Fruit fly (Drosophila melanogaster) whole organism, embryonic: ENCODE data around the gene CG17105.

ENCODE experiments used
- Abd-B ChIP-seq: fragments of 200-800 bp; sonication (Bioruptor generic); optimal IDR thresholded peaks from 2 replicates; lab custom pipeline; 2018; ENCODE audit warnings: missing biosample characterization, mild to moderate bottlenecking, missing genetic modification characterization, moderate library complexity
- Atf3 ChIP-seq: fragments of 200-800 bp; sonication (Bioruptor generic); optimal IDR thresholded peaks from 3 replicates; lab custom pipeline; 2016; ENCODE audit warnings: missing biosample characterization, missing genetic modification characterization
- B-H1 ChIP-seq: fragments of 200-800 bp; sonication (Bioruptor generic); IDR thresholded peaks from 3 replicates; pipeline ENCODE4 v1.3.6; 2022; ENCODE audit warnings: missing biosample characterization, missing genetic modification characterization
- CG10267 ChIP-seq: fragments of 200-800 bp; sonication (Bioruptor generic); optimal IDR thresholded peaks from 2 replicates; lab custom pipeline; 2018; ENCODE audit warnings: missing biosample characterization, mild to moderate bottlenecking, missing genetic modification characterization, moderate library complexity
- CG12104 ChIP-seq: fragments of 200-800 bp; sonication (Bioruptor generic); optimal IDR thresholded peaks from 3 replicates; lab custom pipeline; 2016; ENCODE audit warnings: missing biosample characterization, missing genetic modification characterization
- CG12659 ChIP-seq: fragments of 200-800 bp; sonication (Bioruptor generic); optimal IDR thresholded peaks from 3 replicates; lab custom pipeline; 2017; ENCODE audit warnings: mild to moderate bottlenecking, missing biosample characterization, missing genetic modification reagents, missing genetic modification characterization
- CG13624 ChIP-seq: fragments of 200-800 bp; sonication (Bioruptor generic); optimal IDR thresholded peaks from 2 replicates; lab custom pipeline; 2016; ENCODE audit warnings: missing biosample characterization, missing genetic modification characterization
- CG13894 ChIP-seq: fragments of 200-800 bp; sonication (Bioruptor generic); optimal IDR thresholded peaks from 3 replicates; lab custom pipeline; 2018; ENCODE audit warnings: missing biosample characterization, mild to moderate bottlenecking, missing genetic modification characterization, moderate library complexity
- CG15011 ChIP-seq: fragments of 200-800 bp; sonication (Bioruptor generic); optimal IDR thresholded peaks from 3 replicates; lab custom pipeline; 2018; ENCODE audit warnings: missing biosample characterization, mild to moderate bottlenecking, missing genetic modification characterization
- CG18011 ChIP-seq: fragments of 200-800 bp; sonication (Bioruptor generic); optimal IDR thresholded peaks from 2 replicates; lab custom pipeline; 2017; ENCODE audit warnings: missing biosample characterization, missing genetic modification characterization, mild to moderate bottlenecking, moderate library complexity, missing genotype
- CG18764 ChIP-seq: fragments of 200-800 bp; sonication (Bioruptor generic); optimal IDR thresholded peaks from 3 replicates; lab custom pipeline; 2016; ENCODE audit warnings: missing biosample characterization, missing genetic modification characterization
- CG2202 ChIP-seq: fragments of 200-800 bp; sonication (Bioruptor generic); optimal IDR thresholded peaks from 2 replicates; lab custom pipeline; 2018; ENCODE audit warnings: missing biosample characterization, mild to moderate bottlenecking, missing genetic modification characterization
- CG31365 ChIP-seq: fragments of 200-800 bp; sonication (Bioruptor generic); optimal IDR thresholded peaks from 2 replicates; lab custom pipeline; 2018; ENCODE audit warnings: missing biosample characterization, mild to moderate bottlenecking, missing genetic modification characterization
- CG3163 ChIP-seq: fragments of 200-800 bp; sonication (Bioruptor generic); optimal IDR thresholded peaks from 3 replicates; lab custom pipeline; 2016; ENCODE audit warnings: missing biosample characterization, missing genetic modification characterization
- CG32532 ChIP-seq: fragments of 200-800 bp; sonication (Bioruptor generic); IDR thresholded peaks from 2 replicates; pipeline ENCODE4 v1.3.6; 2022; ENCODE audit warnings: missing biosample characterization, missing genetic modification characterization
- CG32767 ChIP-seq: fragments of 200-800 bp; sonication (Bioruptor generic); IDR thresholded peaks from 2 replicates; pipeline ENCODE4 v1.3.6; 2022; ENCODE audit warnings: missing biosample characterization, missing genetic modification characterization
- CG32772 ChIP-seq: fragments of 200-800 bp; sonication (Bioruptor generic); IDR thresholded peaks from 2 replicates; pipeline ENCODE4 v1.3.6; 2022; ENCODE audit warnings: missing biosample characterization, missing genetic modification characterization
- CG34376 ChIP-seq: fragments of 200-800 bp; sonication (Bioruptor generic); optimal IDR thresholded peaks from 2 replicates; lab custom pipeline; 2018; ENCODE audit warnings: missing biosample characterization, mild to moderate bottlenecking, missing genetic modification characterization
- CG4424 ChIP-seq: fragments of 200-800 bp; sonication (Bioruptor generic); optimal IDR thresholded peaks from 3 replicates; lab custom pipeline; 2016; ENCODE audit warnings: missing biosample characterization, missing genetic modification characterization
- CG5180 ChIP-seq: fragments of 200-800 bp; sonication (Bioruptor generic); optimal IDR thresholded peaks from 3 replicates; lab custom pipeline; 2017; ENCODE audit warnings: missing biosample characterization, missing genetic modification characterization, mild to moderate bottlenecking, moderate library complexity, missing genetic modification reagents
- CG5245 ChIP-seq: fragments of 200-800 bp; sonication (Bioruptor generic); optimal IDR thresholded peaks from 3 replicates; lab custom pipeline; 2016; ENCODE audit warnings: missing biosample characterization, missing genetic modification characterization
- CG6175 ChIP-seq: fragments of 200-800 bp; sonication (Bioruptor generic); IDR thresholded peaks from 3 replicates; pipeline ENCODE4 v1.3.6; 2022; ENCODE audit warnings: missing biosample characterization, missing genetic modification characterization
- CG6854 ChIP-seq: fragments of 200-800 bp; sonication (Bioruptor generic); optimal IDR thresholded peaks from 3 replicates; lab custom pipeline; 2017; ENCODE audit warnings: missing biosample characterization, mild to moderate bottlenecking, missing genetic modification characterization
- CG7271 ChIP-seq: fragments of 200-800 bp; sonication (Bioruptor generic); optimal IDR thresholded peaks from 2 replicates; lab custom pipeline; 2018; ENCODE audit warnings: missing biosample characterization, mild to moderate bottlenecking, missing genetic modification characterization, moderate library complexity
- CG9215 ChIP-seq: fragments of 200-800 bp; sonication (Bioruptor generic); IDR thresholded peaks from 2 replicates; pipeline ENCODE4 v1.3.6; 2022; ENCODE audit warnings: missing biosample characterization, missing genetic modification characterization
- CG9797 ChIP-seq: fragments of 200-800 bp; sonication (Bioruptor generic); optimal IDR thresholded peaks from 3 replicates; lab custom pipeline; 2018; ENCODE audit warnings: missing biosample characterization, mild to moderate bottlenecking, missing genetic modification characterization
- Hr39 ChIP-seq: fragments of >200 bp; optimal IDR thresholded peaks from 2 replicates; lab custom pipeline; 2017
- Meics ChIP-seq: fragments of 200-800 bp; sonication (Bioruptor generic); optimal IDR thresholded peaks from 2 replicates; lab custom pipeline; 2017; ENCODE audit warnings: missing biosample characterization, mild to moderate bottlenecking, missing genetic modification characterization
- Mes4 ChIP-seq: fragments of 200-800 bp; sonication (Bioruptor generic); optimal IDR thresholded peaks from 2 replicates; lab custom pipeline; 2016; ENCODE audit warnings: missing biosample characterization, missing genetic modification characterization
- Ptx1 ChIP-seq: fragments of 200-800 bp; sonication (Bioruptor generic); IDR thresholded peaks from 2 replicates; pipeline ENCODE4 v1.3.6; 2022; ENCODE audit warnings: missing biosample characterization, missing genetic modification characterization
- Ravus ChIP-seq: fragments of 200-800 bp; sonication (Bioruptor generic); IDR thresholded peaks from 2 replicates; pipeline ENCODE4 v1.3.6; 2022; ENCODE audit warnings: missing biosample characterization, missing genetic modification characterization
- Rx ChIP-seq: fragments of 200-800 bp; sonication (Bioruptor generic); IDR thresholded peaks from 2 replicates; pipeline ENCODE4 v1.3.6; 2022; ENCODE audit warnings: missing biosample characterization, missing genetic modification characterization
- Ssrp ChIP-seq: fragments of 200-800 bp; sonication (Bioruptor generic); optimal IDR thresholded peaks from 2 replicates; lab custom pipeline; 2018; ENCODE audit warnings: missing biosample characterization, mild to moderate bottlenecking, missing genetic modification characterization, moderate library complexity
- TFAM ChIP-seq: fragments of 200-800 bp; sonication (Bioruptor generic); optimal IDR thresholded peaks from 2 replicates; lab custom pipeline; 2017; ENCODE audit warnings: missing biosample characterization, missing genetic modification characterization, inconsistent platforms
- Trl ChIP-seq, 3 experiments: fragments of >200 bp in 2 of 3; fragments of 200-800 bp in 1 of 3; sonication (Bioruptor generic) in 1 of 3; optimal IDR thresholded peaks; 2 replicates in 1 of 3; 3 replicates in 2 of 3; lab custom pipeline; 2016 to 2017; ENCODE audit warnings: missing biosample characterization in 1 of 3, missing genetic modification characterization in 1 of 3
- YL-1 ChIP-seq: fragments of 200-800 bp; sonication (Bioruptor generic); optimal IDR thresholded peaks from 3 replicates; lab custom pipeline; 2017; ENCODE audit warnings: missing biosample characterization, mild to moderate bottlenecking, missing genetic modification characterization
- al ChIP-seq: fragments of 200-800 bp; sonication (Bioruptor generic); IDR thresholded peaks from 2 replicates; pipeline ENCODE4 v1.3.6; 2022; ENCODE audit warnings: missing biosample characterization, missing genetic modification characterization
- ase ChIP-seq: fragments of 200-800 bp; sonication (Bioruptor generic); IDR thresholded peaks from 3 replicates; pipeline ENCODE4 v1.3.6; 2022; ENCODE audit warnings: missing biosample characterization, missing genetic modification characterization
- chif ChIP-seq, 2 experiments: fragments of 200-800 bp; sonication (Bioruptor generic); optimal IDR thresholded peaks; 3 replicates each; lab custom pipeline; 2016; ENCODE audit warnings: missing biosample characterization in 2 of 2, missing genetic modification characterization in 2 of 2
- ci ChIP-seq: fragments of 200-800 bp; sonication (Bioruptor generic); IDR thresholded peaks from 3 replicates; pipeline ENCODE4 v1.3.6; 2022; ENCODE audit warnings: missing biosample characterization, missing genetic modification characterization
- en ChIP-seq: fragments of 200-800 bp; sonication (Bioruptor generic); optimal IDR thresholded peaks from 2 replicates; lab custom pipeline; 2016; ENCODE audit warnings: missing biosample characterization, missing genetic modification characterization
- fu2 ChIP-seq: fragments of 200-800 bp; sonication (Bioruptor generic); optimal IDR thresholded peaks from 2 replicates; lab custom pipeline; 2016; ENCODE audit warnings: missing biosample characterization, missing genetic modification characterization
- hth ChIP-seq: fragments of >200 bp; optimal IDR thresholded peaks from 2 replicates; lab custom pipeline; 2017; ENCODE audit warnings: inconsistent platforms
- lmd ChIP-seq: fragments of 200-800 bp; sonication (Bioruptor generic); IDR thresholded peaks from 2 replicates; pipeline ENCODE4 v1.3.6; 2022; ENCODE audit warnings: missing biosample characterization, missing genetic modification characterization
- oc ChIP-seq: fragments of 200-800 bp; sonication (Bioruptor generic); optimal IDR thresholded peaks from 2 replicates; lab custom pipeline; 2018; ENCODE audit warnings: missing biosample characterization, mild to moderate bottlenecking, missing genetic modification characterization, moderate library complexity
- phol ChIP-seq: fragments of 200-800 bp; sonication (Bioruptor generic); optimal IDR thresholded peaks from 3 replicates; lab custom pipeline; 2018; ENCODE audit warnings: missing biosample characterization, mild to moderate bottlenecking, missing genetic modification characterization, moderate library complexity
- tap ChIP-seq: fragments of 200-800 bp; optimal IDR thresholded peaks from 3 replicates; lab custom pipeline; 2019; ENCODE audit warnings: missing biosample characterization, mild to moderate bottlenecking, missing genetic modification characterization, moderate library complexity
- tio ChIP-seq: fragments of 200-800 bp; sonication (Bioruptor generic); optimal IDR thresholded peaks from 2 replicates; lab custom pipeline; 2017; ENCODE audit warnings: missing biosample characterization, missing genetic modification characterization, inconsistent platforms
- trh ChIP-seq: fragments of 200-800 bp; sonication (Bioruptor generic); optimal IDR thresholded peaks from 2 replicates; lab custom pipeline; 2016; ENCODE audit warnings: missing biosample characterization, missing genetic modification characterization
- vvl ChIP-seq: fragments of 200-800 bp; sonication (Bioruptor generic); IDR thresholded peaks from 2 replicates; pipeline ENCODE4 v1.3.6; 2022; ENCODE audit warnings: missing biosample characterization, missing genetic modification characterization
- wor ChIP-seq: fragments of 200-800 bp; sonication (Bioruptor generic); IDR thresholded peaks from 2 replicates; pipeline ENCODE4 v1.3.6; 2022; ENCODE audit warnings: missing biosample characterization, missing genetic modification characterization
- z ChIP-seq: fragments of 200-800 bp; sonication (Bioruptor generic); IDR thresholded peaks from 3 replicates; pipeline ENCODE4 v1.3.6; 2022; ENCODE audit warnings: missing biosample characterization, missing genetic modification characterization

Gene CG17105

dm6 chr2L:10703281-10703680 lies 22.5 kb downstream of the CG17105 start, which contains the start of gene CG6415 (continued):
- TF ChIP-seq fu2 (GFP tag; lab: Kevin White, UChicago) (peak; percentile 61), Hr39 (lab: Kevin White, UChicago) (no peak), CG13624 (GFP tag; lab: Kevin White, UChicago) (peak; percentile 70), ci (peak; percentile 86), CG2202 (tag; lab: Kevin White, UChicago) (peak; percentile 36), CG32772 (GFP tag; lab: Robert Waterston, UW) (peak; percentile 72), en (GFP tag; lab: Kevin White, UChicago) (peak; percentile 37), oc (tag; lab: Kevin White, UChicago) (peak; percentile 51), CG4424 (GFP tag; lab: Kevin White, UChicago) (peak; percentile 78), wor (GFP tag; lab: Robert Waterston, UW) (0 out of 2 replicates have a peak, but pooled peaks have one; percentile 30), phol (peak; percentile 79), CG18011 (GFP tag; lab: Kevin White, UChicago) (peak; percentile 11), tap (tag; lab: Kevin White, UChicago) (peak; percentile 73), CG12104 (GFP tag; lab: Kevin White, UChicago) (peak; percentile 54), B-H1 (peak; percentile 53), CG31365 (tag; lab: Kevin White, UChicago) (no peak), chif (GFP tag; optimal IDR thresholded peaks at IDR 0.05; lab: Kevin White, UChicago) (peak; percentile 36 to 75), Rx (GFP tag; lab: Robert Waterston, UW) (peak; percentile 47; the same call in 1 of the 2 replicates), Mes4 (GFP tag; lab: Kevin White, UChicago) (peak; percentile 54), CG32767 (GFP tag; lab: Robert Waterston, UW) (peak; percentile 21; the same call in 1 of the 2 replicates), Ravus (GFP tag; lab: Robert Waterston, UW) (peak; percentile 4; the same call in 1 of the 2 replicates), ase (GFP tag; lab: Robert Waterston, UW) (peak; percentile 73; the same call in 2 of the 3 replicates), z (GFP tag; lab: Robert Waterston, UW) (no peak), CG9797 (GFP tag; lab: Kevin White, UChicago) (no peak), YL-1 (no peak), CG34376 (GFP tag; lab: Kevin White, UChicago) (peak; percentile 87), CG15011 (peak; percentile 46), CG18764 (peak; percentile 65), trh (GFP tag; lab: Kevin White, UChicago) (no peak), CG10267 (tag; lab: Kevin White, UChicago) (peak; percentile 65), CG6854 (GFP tag; lab: Kevin White, UChicago) (peak; percentile 47), Atf3 (GFP tag; lab: Kevin White, UChicago) (peak; percentile 48), Ssrp (peak; percentile 70), CG9215 (GFP tag; lab: Robert Waterston, UW) (peak; percentile 67), al (GFP tag; lab: Robert Waterston, UW) (peak; percentile 32; the same call in 1 of the 2 replicates), CG5245 (peak; percentile 53), CG7271 (tag; lab: Kevin White, UChicago) (no peak), CG13894 (tag; lab: Kevin White, UChicago) (peak; percentile 43), TFAM (GFP tag; lab: Kevin White, UChicago) (peak; percentile 36), Ptx1 (GFP tag; lab: Robert Waterston, UW) (peak; percentile 71), Abd-B (GFP tag; lab: Kevin White, UChicago) (peak; percentile 48), Meics (peak; percentile 77), CG6175 (GFP tag; lab: Robert Waterston, UW) (no peak), CG32532 (GFP tag; lab: Robert Waterston, UW) (peak; percentile 68; the same call in 1 of the 2 replicates), Trl (optimal IDR thresholded peaks at IDR 0.05; lab: Kevin White, UChicago) (no peak), Trl (GFP tag; optimal IDR thresholded peaks at IDR 0.05; lab: Kevin White, UChicago) (peak; percentile 47), vvl (GFP tag; lab: Robert Waterston, UW) (peak; percentile 86), CG3163 (GFP tag; lab: Kevin White, UChicago) (peak; percentile 42), lmd (peak; percentile 74), CG12659 (GFP tag; lab: Kevin White, UChicago) (peak; percentile 61), hth (lab: Kevin White, UChicago) (no peak), tio (GFP tag; lab: Kevin White, UChicago) (peak; percentile 36), CG5180 (GFP tag; lab: Kevin White, UChicago) (peak; percentile 46)
